Fruit fly (Drosophila melanogaster) whole organism, embryonic: ENCODE measurements around the gene PolE2.

Source experiments
- ATbp ChIP-seq: fragments of 200-800 bp; sonication (Bioruptor generic); optimal IDR thresholded peaks from 2 replicates; lab custom pipeline; 2017; ENCODE audit warnings: missing biosample characterization, mild to moderate bottlenecking, missing genetic modification characterization, missing genetic modification reagents
- Blimp-1 ChIP-seq: fragments of 200-800 bp; sonication (Bioruptor generic); optimal IDR thresholded peaks from 3 replicates; lab custom pipeline; 2018; ENCODE audit warnings: missing biosample characterization, missing genetic modification characterization, mild to moderate bottlenecking, moderate library complexity, missing genetic modification reagents
- CG10321 ChIP-seq: fragments of 200-800 bp; sonication (Bioruptor generic); IDR thresholded peaks from 2 replicates; pipeline ENCODE4 v1.3.6; 2022; ENCODE audit warnings: missing biosample characterization, missing genetic modification characterization
- CG11456 ChIP-seq: fragments of 200-800 bp; sonication (Bioruptor generic); IDR thresholded peaks from 3 replicates; pipeline ENCODE4 v1.3.6; 2022; ENCODE audit warnings: missing biosample characterization, missing genetic modification characterization
- CG11504 ChIP-seq: fragments of 200-800 bp; sonication (Bioruptor generic); optimal IDR thresholded peaks from 3 replicates; lab custom pipeline; 2019; ENCODE audit warnings: missing biosample characterization, mild to moderate bottlenecking, missing genetic modification characterization, moderate library complexity
- CG11696 ChIP-seq: fragments of 200-800 bp; sonication (Bioruptor generic); IDR thresholded peaks from 2 replicates; pipeline ENCODE4 v1.3.6; 2022; ENCODE audit warnings: missing biosample characterization, missing genetic modification characterization
- CG12104 ChIP-seq: fragments of 200-800 bp; sonication (Bioruptor generic); optimal IDR thresholded peaks from 3 replicates; lab custom pipeline; 2016; ENCODE audit warnings: missing biosample characterization, missing genetic modification characterization
- CG12219 ChIP-seq: fragments of 200-800 bp; sonication (Bioruptor generic); optimal IDR thresholded peaks from 3 replicates; lab custom pipeline; 2018; ENCODE audit warnings: missing biosample characterization, mild to moderate bottlenecking, missing genetic modification characterization
- CG17612 ChIP-seq: fragments of 200-800 bp; sonication (Bioruptor generic); IDR thresholded peaks from 2 replicates; pipeline ENCODE4 v1.3.6; 2022; ENCODE audit warnings: missing biosample characterization, missing genetic modification characterization
- CG18262 ChIP-seq: fragments of 200-800 bp; optimal IDR thresholded peaks from 3 replicates; lab custom pipeline; 2019; ENCODE audit warnings: missing biosample characterization, mild to moderate bottlenecking, missing genetic modification characterization, moderate library complexity
- CG2712 ChIP-seq: fragments of 200-800 bp; optimal IDR thresholded peaks from 3 replicates; lab custom pipeline; 2019; ENCODE audit warnings: missing biosample characterization, mild to moderate bottlenecking, missing genetic modification characterization, moderate library complexity
- CG33557 ChIP-seq: fragments of 200-800 bp; sonication (Bioruptor generic); optimal IDR thresholded peaks from 2 replicates; lab custom pipeline; 2019; ENCODE audit warnings: missing biosample characterization, mild to moderate bottlenecking, missing genetic modification characterization, moderate library complexity
- CG34376 ChIP-seq: fragments of 200-800 bp; sonication (Bioruptor generic); optimal IDR thresholded peaks from 2 replicates; lab custom pipeline; 2018; ENCODE audit warnings: missing biosample characterization, mild to moderate bottlenecking, missing genetic modification characterization
- CG43689 ChIP-seq: fragments of 200-800 bp; sonication (Bioruptor generic); IDR thresholded peaks from 2 replicates; pipeline ENCODE4 v1.3.6; 2022; ENCODE audit warnings: missing biosample characterization, missing genetic modification characterization
- CG4730 ChIP-seq: fragments of 200-800 bp; sonication (Bioruptor generic); IDR thresholded peaks from 2 replicates; pipeline ENCODE4 v1.3.6; 2022; ENCODE audit warnings: missing biosample characterization, missing genetic modification characterization
- CG6175 ChIP-seq: fragments of 200-800 bp; sonication (Bioruptor generic); IDR thresholded peaks from 3 replicates; pipeline ENCODE4 v1.3.6; 2022; ENCODE audit warnings: missing biosample characterization, missing genetic modification characterization
- CG7372 ChIP-seq: fragments of 200-800 bp; sonication (Bioruptor generic); IDR thresholded peaks from 2 replicates; pipeline ENCODE4 v1.3.6; 2022; ENCODE audit warnings: missing biosample characterization, missing genetic modification characterization
- CG7745 ChIP-seq: fragments of 200-800 bp; sonication (Bioruptor generic); optimal IDR thresholded peaks from 2 replicates; lab custom pipeline; 2018; ENCODE audit warnings: missing biosample characterization, mild to moderate bottlenecking, missing genetic modification characterization, moderate library complexity
- CG8478 ChIP-seq: fragments of >200 bp; optimal IDR thresholded peaks from 2 replicates; lab custom pipeline; 2018
- CG9609 ChIP-seq: fragments of 200-800 bp; sonication (Bioruptor generic); optimal IDR thresholded peaks from 3 replicates; lab custom pipeline; 2016; ENCODE audit warnings: missing biosample characterization, missing genetic modification characterization
- CG9797 ChIP-seq: fragments of 200-800 bp; sonication (Bioruptor generic); optimal IDR thresholded peaks from 3 replicates; lab custom pipeline; 2018; ENCODE audit warnings: missing biosample characterization, mild to moderate bottlenecking, missing genetic modification characterization
- D19A ChIP-seq: fragments of 200-800 bp; optimal IDR thresholded peaks from 3 replicates; lab custom pipeline; 2019; ENCODE audit warnings: missing biosample characterization, mild to moderate bottlenecking, missing genetic modification characterization, moderate library complexity
- Dbx ChIP-seq: fragments of 200-800 bp; sonication (Bioruptor generic); IDR thresholded peaks from 3 replicates; pipeline ENCODE4 v1.3.6; 2022; ENCODE audit warnings: missing biosample characterization, missing genetic modification characterization
- Drgx ChIP-seq: fragments of 200-800 bp; sonication (Bioruptor generic); IDR thresholded peaks from 2 replicates; pipeline ENCODE4 v1.3.6; 2022; ENCODE audit warnings: missing biosample characterization, missing genetic modification characterization
- Eip74EF ChIP-seq, 2 experiments: fragments of 200-800 bp in 1 of 2; fragments of >200 bp in 1 of 2; sonication (Bioruptor generic) in 1 of 2; optimal IDR thresholded peaks; 2 replicates each; lab custom pipeline; 2017 to 2019; ENCODE audit warnings: missing biosample characterization in 2 of 2, missing genetic modification characterization in 2 of 2, mild to moderate bottlenecking in 1 of 2, moderate library complexity in 1 of 2
- GATAe ChIP-seq: fragments of 200-800 bp; sonication (Bioruptor generic); conservative IDR thresholded peaks from 2 replicates; pipeline ENCODE4 v1.3.6; 2022; ENCODE audit warnings: missing biosample characterization, missing genetic modification characterization
- Hey ChIP-seq: fragments of 200-800 bp; sonication (Bioruptor generic); optimal IDR thresholded peaks from 3 replicates; lab custom pipeline; 2018; ENCODE audit warnings: missing biosample characterization, mild to moderate bottlenecking, missing genetic modification characterization
- Mad ChIP-seq: fragments of 200-800 bp; sonication (Bioruptor generic); optimal IDR thresholded peaks from 2 replicates; lab custom pipeline; 2016; ENCODE audit warnings: missing biosample characterization, missing genetic modification characterization
- NC2α ChIP-seq: fragments of 200-800 bp; sonication (Bioruptor generic); optimal IDR thresholded peaks from 2 replicates; lab custom pipeline; 2016; ENCODE audit warnings: missing biosample characterization, missing genetic modification characterization
- Optix ChIP-seq: fragments of 200-800 bp; sonication (Bioruptor generic); IDR thresholded peaks from 3 replicates; pipeline ENCODE4 v1.3.6; 2022; ENCODE audit warnings: missing biosample characterization, missing genetic modification characterization
- Scr ChIP-seq: fragments of 200-800 bp; sonication (Bioruptor generic); IDR thresholded peaks from 2 replicates; pipeline ENCODE4 v1.3.6; 2022; ENCODE audit warnings: missing biosample characterization, missing genetic modification characterization; ENCODE audit not compliant: partially characterized antibody
- Xrp1 ChIP-seq: fragments of 200-800 bp; sonication (Bioruptor generic); IDR thresholded peaks from 2 replicates; pipeline ENCODE4 v1.3.6; 2022; ENCODE audit warnings: missing biosample characterization, missing genetic modification characterization
- al ChIP-seq: fragments of 200-800 bp; sonication (Bioruptor generic); IDR thresholded peaks from 2 replicates; pipeline ENCODE4 v1.3.6; 2022; ENCODE audit warnings: missing biosample characterization, missing genetic modification characterization
- bigmax ChIP-seq: fragments of 200-800 bp; sonication (Bioruptor generic); optimal IDR thresholded peaks from 2 replicates; lab custom pipeline; 2018; ENCODE audit warnings: missing biosample characterization, mild to moderate bottlenecking, missing genetic modification characterization
- chinmo ChIP-seq: fragments of 200-800 bp; sonication (Bioruptor generic); IDR thresholded peaks from 4 replicates; pipeline ENCODE4 v1.3.6; 2022; ENCODE audit warnings: missing biosample characterization, missing genetic modification characterization; ENCODE audit not compliant: partially characterized antibody
- dan ChIP-seq: fragments of 200-800 bp; sonication (Bioruptor generic); IDR thresholded peaks from 2 replicates; pipeline ENCODE4 v1.3.6; 2022; ENCODE audit warnings: missing biosample characterization, missing genetic modification characterization
- fu2 ChIP-seq: fragments of 200-800 bp; sonication (Bioruptor generic); optimal IDR thresholded peaks from 2 replicates; lab custom pipeline; 2016; ENCODE audit warnings: missing biosample characterization, missing genetic modification characterization
- gce ChIP-seq: fragments of 200-800 bp; sonication (Bioruptor generic); IDR thresholded peaks from 3 replicates; pipeline ENCODE4 v1.3.6; 2022; ENCODE audit warnings: missing biosample characterization, missing genetic modification characterization
- gcm ChIP-seq: fragments of 200-800 bp; sonication (Bioruptor generic); optimal IDR thresholded peaks from 2 replicates; lab custom pipeline; 2019; ENCODE audit warnings: missing biosample characterization, mild to moderate bottlenecking, missing genetic modification characterization, moderate library complexity
- gfzf ChIP-seq: fragments of 200-800 bp; sonication (Bioruptor generic); optimal IDR thresholded peaks from 2 replicates; lab custom pipeline; 2016; ENCODE audit warnings: missing biosample characterization, mild to moderate bottlenecking, missing genetic modification characterization, moderate library complexity
- gro ChIP-seq: fragments of 200-800 bp; sonication (Bioruptor generic); optimal IDR thresholded peaks from 2 replicates; lab custom pipeline; 2016; ENCODE audit warnings: missing biosample characterization, missing genetic modification characterization
- lmd ChIP-seq: fragments of 200-800 bp; sonication (Bioruptor generic); IDR thresholded peaks from 2 replicates; pipeline ENCODE4 v1.3.6; 2022; ENCODE audit warnings: missing biosample characterization, missing genetic modification characterization
- odd ChIP-seq: fragments of 200-800 bp; sonication (Bioruptor generic); optimal IDR thresholded peaks from 2 replicates; lab custom pipeline; 2017; ENCODE audit warnings: missing biosample characterization, mild to moderate bottlenecking, missing genetic modification characterization
- p53 ChIP-seq: fragments of 200-800 bp; sonication (Bioruptor generic); optimal IDR thresholded peaks from 2 replicates; lab custom pipeline; 2016; ENCODE audit warnings: missing biosample characterization, missing genetic modification characterization
- peb ChIP-seq: fragments of 200-800 bp; sonication (Bioruptor generic); IDR thresholded peaks from 2 replicates; pipeline ENCODE4 v1.3.6; 2022; ENCODE audit warnings: missing biosample characterization, missing genetic modification characterization
- sens ChIP-seq: fragments of 200-800 bp; sonication (Bioruptor generic); peaks from one replicate; lab custom pipeline; 2016; ENCODE audit warnings: missing biosample characterization, missing genetic modification characterization
- slbo ChIP-seq: fragments of 200-800 bp; sonication (Bioruptor generic); IDR thresholded peaks from 2 replicates; pipeline ENCODE4 v1.3.6; 2022; ENCODE audit warnings: missing biosample characterization, missing genetic modification characterization
- sr ChIP-seq: fragments of 200-800 bp; sonication (Bioruptor generic); IDR thresholded peaks from 3 replicates; pipeline ENCODE4 v1.3.6; 2022; ENCODE audit warnings: missing biosample characterization, missing genetic modification characterization
- tup ChIP-seq: fragments of 200-800 bp; sonication (Bioruptor generic); optimal IDR thresholded peaks from 2 replicates; lab custom pipeline; 2016; ENCODE audit warnings: missing biosample characterization, mild to moderate bottlenecking, missing genetic modification characterization, moderate library complexity
- vvl ChIP-seq: fragments of 200-800 bp; sonication (Bioruptor generic); IDR thresholded peaks from 2 replicates; pipeline ENCODE4 v1.3.6; 2022; ENCODE audit warnings: missing biosample characterization, missing genetic modification characterization
- zfh1 ChIP-seq: fragments of 200-800 bp; sonication (Bioruptor generic); IDR thresholded peaks from 3 replicates; pipeline ENCODE4 v1.3.6; 2022; ENCODE audit warnings: missing biosample characterization, missing genetic modification characterization

The PolE2 gene

dm6 chr3L:5897228-5897688, at the start of gene PolE2, which contains the start of gene CG5592 (continued):
- TF ChIP-seq NC2α (GFP tag; lab: Kevin White, UChicago) (no peak), CG11456 (GFP tag; lab: Robert Waterston, UW) (no peak), al (GFP tag; lab: Robert Waterston, UW) (no peak), Eip74EF (GFP tag; optimal IDR thresholded peaks at IDR 0.05; lab: Kevin White, UChicago) (no peak), Optix (GFP tag; lab: Robert Waterston, UW) (no peak), Scr (GFP tag; lab: Robert Waterston, UW) (peak; percentile 40), Hey (no peak), CG17612 (GFP tag; lab: Robert Waterston, UW) (no peak), CG2712 (no peak), CG33557 (GFP tag; lab: Kevin White, UChicago) (no peak), odd (GFP tag; lab: Kevin White, UChicago) (no peak), bigmax (no peak), CG7372 (GFP tag; lab: Robert Waterston, UW) (no peak), fu2 (GFP tag; lab: Kevin White, UChicago) (no peak), dan (GFP tag; lab: Robert Waterston, UW) (no peak), CG43689 (GFP tag; lab: Robert Waterston, UW) (no peak), tup (GFP tag; lab: Kevin White, UChicago) (no peak), Dbx (GFP tag; lab: Robert Waterston, UW) (no peak), sr (no peak), gfzf (GFP tag; lab: Kevin White, UChicago) (peak; percentile 76), CG34376 (GFP tag; lab: Kevin White, UChicago) (no peak), CG9609 (GFP tag; lab: Kevin White, UChicago) (no peak), p53 (GFP tag; lab: Kevin White, UChicago) (no peak), gcm (GFP tag; lab: Kevin White, UChicago) (no peak), Mad (no peak), CG12219 (GFP tag; lab: Kevin White, UChicago) (no peak), CG10321 (GFP tag; lab: Robert Waterston, UW) (no peak), gro (no peak)

dm6 chr3L:5945571-5945970, 48.3 kb upstream of the PolE2 start:
- TF ChIP-seq Drgx (GFP tag; lab: Robert Waterston, UW) (peak; percentile 68), gce (GFP tag; lab: Robert Waterston, UW) (no peak), slbo (no peak), CG33557 (GFP tag; lab: Kevin White, UChicago) (no peak), CG11504 (peak; percentile 16), CG12104 (GFP tag; lab: Kevin White, UChicago) (no peak), Xrp1 (GFP tag; lab: Robert Waterston, UW) (peak; percentile 17; the same call in 1 of the 2 replicates), lmd (GFP tag; lab: Robert Waterston, UW) (no peak), CG2712 (peak; percentile 17), sens (GFP tag; lab: Kevin White, UChicago) (peak; percentile 49), chinmo (no peak), ATbp (GFP tag; lab: Kevin White, UChicago) (no peak), CG8478 (lab: Kevin White, UChicago) (no peak), CG11696 (GFP tag; lab: Robert Waterston, UW) (no peak), vvl (peak; percentile 16; the same call in 1 of the 2 replicates), CG9797 (GFP tag; lab: Kevin White, UChicago) (no peak), zfh1 (0 out of 3 replicates have a peak, but pooled peaks have one; percentile 16), CG4730 (GFP tag; lab: Robert Waterston, UW) (no peak), GATAe (no peak), D19A (tag; lab: Kevin White, UChicago) (peak; percentile 79), CG18262 (tag; lab: Kevin White, UChicago) (peak; percentile 5), peb (no peak), Blimp-1 (peak; percentile 17), CG7745 (no peak), CG6175 (GFP tag; lab: Robert Waterston, UW) (no peak)
